Worm (Caenorhabditis elegans) whole organism, midembryonic: ENCODE data around the gene nhr-168.

Experiments
- T22C8.4 ChIP-seq: fragments of 200-800 bp; sonication (Bioruptor generic); IDR thresholded peaks from 2 replicates; pipeline ENCODE4 v1.3.6; 2022; ENCODE audit warnings: missing genetic modification characterization, missing compliant biosample characterization
- cog-1 ChIP-seq: sonication (generic microtip); optimal IDR thresholded peaks from 2 replicates; lab custom pipeline; 2016; ENCODE audit warnings: missing genetic modification characterization, missing compliant biosample characterization
- klf-2 ChIP-seq: fragments of 200-800 bp; sonication (Bioruptor generic); conservative IDR thresholded peaks from 2 replicates; pipeline ENCODE4 v1.3.6; 2022; ENCODE audit warnings: missing genetic modification reagents, missing genetic modification characterization, missing compliant biosample characterization
- tab-1 ChIP-seq: fragments of 200-800 bp; sonication (Bioruptor generic); IDR thresholded peaks from 2 replicates; pipeline ENCODE4 v1.3.6; 2022; ENCODE audit warnings: missing genetic modification characterization, missing compliant biosample characterization

- no peak for TF ChIP-seq tab-1
- TF ChIP-seq T22C8.4 (GFP tag; lab: Robert Waterston, UW): no peak
- TF ChIP-seq cog-1 (tag; lab: Kevin White, UChicago): no peak
- no peak for TF ChIP-seq klf-2 (GFP tag; lab: Robert Waterston, UW)
Observed at ce11 chrV:13367024-13367423, 33.4 kb upstream of the nhr-168 start, which contains the start of gene srx-125.
